Worm (Caenorhabditis elegans): Measurements from ENCODE around the gene F10E9.5.

DNA sequence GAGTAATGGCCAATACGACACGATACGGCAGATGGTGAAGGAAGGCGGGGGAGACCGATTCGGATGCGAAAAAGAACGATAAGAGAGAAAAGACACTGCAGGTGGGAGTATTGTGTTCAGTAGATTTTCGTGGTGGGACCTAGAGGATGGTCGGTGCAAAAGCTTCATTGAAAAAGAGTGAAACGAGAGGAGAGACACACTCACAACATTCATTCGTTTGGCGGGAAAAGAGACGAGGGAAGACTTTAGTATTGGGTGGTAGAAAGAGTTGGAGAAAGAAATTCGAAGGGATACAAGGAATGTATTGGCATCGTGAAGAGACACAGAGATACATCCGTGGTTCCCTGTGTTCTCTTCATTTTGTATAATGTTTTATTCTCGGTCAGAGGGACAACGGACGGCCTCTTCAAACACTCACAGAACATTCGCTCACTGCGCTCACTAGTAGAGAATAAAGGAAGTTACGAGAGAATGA, 49.1 kb downstream of the F10E9.5 start:
- TF ChIP-seq nhr-11 (tag; optimal IDR thresholded peaks at IDR 0.05) (peak; percentile 86), jun-1 (tag; optimal IDR thresholded peaks at IDR 0.05) (no peak), unc-130 (GFP tag; optimal IDR thresholded peaks at IDR 0.05) (no peak), nhr-237 (tag; optimal IDR thresholded peaks at IDR 0.05) (no peak), lsy-2 (tag; optimal IDR thresholded peaks at IDR 0.05) (peak; percentile 77 to 91), ztf-11 (tag; optimal IDR thresholded peaks at IDR 0.05) (no peak), ctbp-1 (GFP tag; IDR thresholded peaks at IDR 0.05) (peak; percentile 65), ces-1 (GFP tag; optimal IDR thresholded peaks at IDR 0.05) (peak; percentile 64), mep-1 (tag; optimal IDR thresholded peaks at IDR 0.05) (peak; percentile 92), unc-39 (tag; optimal IDR thresholded peaks at IDR 0.05) (no peak), mdl-1 (tag; optimal IDR thresholded peaks at IDR 0.05) (peak in 1 of 2 experiments; percentile 58)
